Fruit fly (Drosophila melanogaster): ENCODE measurements around the gene CG10681.

The CG10681 gene

dm6 chr3L:12495312-12495725, 6.0 kb upstream of the CG10681 start (continued):
- TF ChIP-seq hkb (optimal IDR thresholded peaks at IDR 0.05) (no peak), hkb (GFP tag; IDR thresholded peaks at IDR 0.05) (peak; percentile 39; the same call in 1 of the 2 replicates), Eip74EF (GFP tag; optimal IDR thresholded peaks at IDR 0.05) (peak in 1 of 2 experiments; percentile 5), CG17328 (GFP tag; IDR thresholded peaks at IDR 0.05) (no peak), bcd (GFP tag; optimal IDR thresholded peaks at IDR 0.05) (peak; percentile 15), wek (GFP tag; optimal IDR thresholded peaks at IDR 0.05) (no peak), nau (GFP tag; optimal IDR thresholded peaks at IDR 0.05) (peak; percentile 31), Ets65A (GFP tag) (peak; percentile 11), CG11695 (GFP tag; IDR thresholded peaks at IDR 0.05) (0 out of 3 replicates have a peak, but pooled peaks have one; percentile 27), CG14710 (tag; optimal IDR thresholded peaks at IDR 0.05) (peak; percentile 24), CG9817 (tag; optimal IDR thresholded peaks at IDR 0.05) (no peak), Stat92E (GFP tag; optimal IDR thresholded peaks at IDR 0.05) (no peak), CG34376 (GFP tag; optimal IDR thresholded peaks at IDR 0.05) (no peak), dmrt11E (tag; optimal IDR thresholded peaks at IDR 0.05) (peak; percentile 16), hbn (GFP tag; IDR thresholded peaks at IDR 0.05; ENCODE audit: partially characterized antibody) (no peak), CG13287 (GFP tag; IDR thresholded peaks at IDR 0.05; ENCODE audit: partially characterized antibody) (no peak), gem (tag; optimal IDR thresholded peaks at IDR 0.05) (peak; percentile 66), CG11085 (GFP tag; IDR thresholded peaks at IDR 0.05) (no peak), slbo (GFP tag; IDR thresholded peaks at IDR 0.05) (0 out of 2 replicates have a peak, but pooled peaks have one; percentile 19), crc (GFP tag; optimal IDR thresholded peaks at IDR 0.05) (no peak), sd (tag; optimal IDR thresholded peaks at IDR 0.05) (no peak), Usf (GFP tag; optimal IDR thresholded peaks at IDR 0.05) (peak; percentile 34), CG15479 (GFP tag; optimal IDR thresholded peaks at IDR 0.05) (no peak), luna (GFP tag; optimal IDR thresholded peaks at IDR 0.05) (no peak), slp2 (GFP tag; optimal IDR thresholded peaks at IDR 0.05) (peak; percentile 1), NfI (GFP tag; optimal IDR thresholded peaks at IDR 0.05) (peak; percentile 31), CoRest (tag; optimal IDR thresholded peaks at IDR 0.05) (peak; percentile 65), fu2 (GFP tag; optimal IDR thresholded peaks at IDR 0.05) (no peak), wdn (GFP tag; IDR thresholded peaks at IDR 0.05) (no peak), Xbp1 (GFP tag; optimal IDR thresholded peaks at IDR 0.05) (peak; percentile 36), CG14014 (GFP tag; IDR thresholded peaks at IDR 0.05) (no peak), CG15011 (GFP tag; optimal IDR thresholded peaks at IDR 0.05) (peak; percentile 4), bbx (GFP tag; IDR thresholded peaks at IDR 0.05; ENCODE audit: partially characterized antibody) (no peak), btn (GFP tag; optimal IDR thresholded peaks at IDR 0.05) (no peak), CG2712 (tag; optimal IDR thresholded peaks at IDR 0.05) (peak; percentile 59), az2 (GFP tag; optimal IDR thresholded peaks at IDR 0.05) (peak; percentile 35), Rfx (GFP tag; IDR thresholded peaks at IDR 0.05) (0 out of 2 replicates have a peak, but pooled peaks have one; percentile 19), hb (GFP tag; IDR thresholded peaks at IDR 0.05; ENCODE audit: partially characterized antibody) (no peak), Sry-δ (GFP tag; optimal IDR thresholded peaks at IDR 0.05) (no peak), CG3847 (GFP tag; IDR thresholded peaks at IDR 0.05) (no peak), bab2 (GFP tag; optimal IDR thresholded peaks at IDR 0.05) (peak; percentile 11), CG32772 (GFP tag; IDR thresholded peaks at IDR 0.05) (0 out of 2 replicates have a peak, but pooled peaks have one; percentile 11), CG8924 (tag; optimal IDR thresholded peaks at IDR 0.05) (peak; percentile 36), CG9727 (GFP tag; optimal IDR thresholded peaks at IDR 0.05) (peak; percentile 47), CG6254 (GFP tag; optimal IDR thresholded peaks at IDR 0.05) (no peak), Hr3 (GFP tag; optimal IDR thresholded peaks at IDR 0.05) (no peak), CG32532 (GFP tag; IDR thresholded peaks at IDR 0.05) (peak; percentile 4; the same call in 1 of the 2 replicates), row (GFP tag; IDR thresholded peaks at IDR 0.05) (peak; percentile 42; the same call in 2 of the 3 replicates), sug (tag; optimal IDR thresholded peaks at IDR 0.05) (peak; percentile 0), dysf (GFP tag; IDR thresholded peaks at IDR 0.05) (peak; percentile 49; the same call in 1 of the 3 replicates), yki (optimal IDR thresholded peaks at IDR 0.05) (no peak)
